Worm (Caenorhabditis elegans) whole organism, L2 larva: ENCODE results near the gene C10G8.2.

Experiments used
- C34F6.9 ChIP-seq: fragments of 150-350 bp; optimal IDR thresholded peaks from 2 replicates; lab custom pipeline; 2014; ENCODE audit warnings: missing biosample characterization, missing genetic modification characterization
- F13H6.1 ChIP-seq: sonication (generic microtip); optimal IDR thresholded peaks from 2 replicates; lab custom pipeline; 2016; ENCODE audit warnings: missing genetic modification characterization, missing compliant biosample characterization
- R02D3.7 ChIP-seq: fragments of 150-350 bp; optimal IDR thresholded peaks from 2 replicates; lab custom pipeline; 2014; ENCODE audit warnings: missing biosample characterization, missing genetic modification characterization
- Y55F3AM.14 ChIP-seq: fragments of 200-800 bp; sonication (Bioruptor generic); optimal IDR thresholded peaks from 2 replicates; lab custom pipeline; 2018; ENCODE audit warnings: mild to moderate bottlenecking, missing genetic modification characterization, missing compliant biosample characterization
- ZK546.5 ChIP-seq: sonication (generic microtip); optimal IDR thresholded peaks from 2 replicates; lab custom pipeline; 2017; ENCODE audit warnings: missing biosample characterization, missing genetic modification characterization
- alr-1 ChIP-seq: fragments of 150-350 bp; optimal IDR thresholded peaks from 2 replicates; lab custom pipeline; 2014; ENCODE audit warnings: missing biosample characterization, missing genetic modification characterization
- aly-2 ChIP-seq: fragments of 150-350 bp; optimal IDR thresholded peaks from 2 replicates; lab custom pipeline; 2014; ENCODE audit warnings: missing biosample characterization, missing genetic modification characterization
- ama-1 ChIP-seq: fragments of 150-350 bp; optimal IDR thresholded peaks from 2 replicates; lab custom pipeline; 2018; ENCODE audit warnings: inconsistent platforms
- blmp-1 ChIP-seq: sonication (generic microtip); optimal IDR thresholded peaks from 2 replicates; lab custom pipeline; 2017; ENCODE audit warnings: missing genetic modification characterization, mild to moderate bottlenecking, missing compliant biosample characterization, antibody characterized with exemption, moderate library complexity; ENCODE audit not compliant: insufficient read depth
- ceh-16 ChIP-seq: fragments of 150-350 bp; optimal IDR thresholded peaks from 2 replicates; lab custom pipeline; 2014; ENCODE audit warnings: missing biosample characterization, missing genetic modification characterization
- ceh-82 ChIP-seq: fragments of 150-350 bp; optimal IDR thresholded peaks from 2 replicates; lab custom pipeline; 2014; ENCODE audit warnings: missing biosample characterization, missing genetic modification characterization
- egl-27 ChIP-seq: sonication (generic microtip); optimal IDR thresholded peaks from 3 replicates; lab custom pipeline; 2017; ENCODE audit warnings: missing biosample characterization, missing genetic modification reagents, missing genetic modification characterization
- elt-1 ChIP-seq: fragments of 150-350 bp; optimal IDR thresholded peaks from 2 replicates; lab custom pipeline; 2014; ENCODE audit warnings: missing biosample characterization, missing genetic modification characterization
- fos-1 ChIP-seq: fragments of 150-350 bp; optimal IDR thresholded peaks from 2 replicates; lab custom pipeline; 2014; ENCODE audit warnings: missing biosample characterization, missing genetic modification characterization
- gmeb-1 ChIP-seq: fragments of 150-350 bp; optimal IDR thresholded peaks from 2 replicates; lab custom pipeline; 2014; ENCODE audit warnings: missing biosample characterization, missing genetic modification characterization
- lin-11 ChIP-seq: fragments of 150-350 bp; sonication (generic microtip); optimal IDR thresholded peaks from 2 replicates; lab custom pipeline; 2014; ENCODE audit warnings: missing biosample characterization, missing genetic modification characterization, inconsistent platforms, mixed read lengths
- lsy-2 ChIP-seq, 2 experiments: fragments of 150-350 bp in 1 of 2; sonication (generic microtip) in 1 of 2; optimal IDR thresholded peaks; 2 replicates each; lab custom pipeline; 2014 to 2017; ENCODE audit warnings: missing biosample characterization in 2 of 2, missing genetic modification characterization in 2 of 2
- mdl-1 ChIP-seq, 2 experiments: fragments of 150-350 bp in 1 of 2; sonication (generic microtip) in 1 of 2; optimal IDR thresholded peaks; 2 replicates each; lab custom pipeline; 2017; ENCODE audit warnings: missing biosample characterization in 2 of 2, missing genetic modification characterization in 2 of 2
- nhr-11 ChIP-seq: fragments of 150-350 bp; optimal IDR thresholded peaks from 2 replicates; lab custom pipeline; 2014; ENCODE audit warnings: missing biosample characterization, missing genetic modification characterization
- nhr-12 ChIP-seq: fragments of 150-350 bp; optimal IDR thresholded peaks from 2 replicates; lab custom pipeline; 2014; ENCODE audit warnings: missing biosample characterization, missing genetic modification characterization
- nhr-129 ChIP-seq: fragments of 150-350 bp; optimal IDR thresholded peaks from 2 replicates; lab custom pipeline; 2014; ENCODE audit warnings: missing biosample characterization, missing genetic modification characterization
- nhr-21 ChIP-seq: fragments of 150-350 bp; optimal IDR thresholded peaks from 2 replicates; lab custom pipeline; 2014; ENCODE audit warnings: missing biosample characterization, missing genetic modification characterization
- nhr-25 ChIP-seq: fragments of 150-350 bp; sonication (generic microtip); optimal IDR thresholded peaks from 3 replicates; lab custom pipeline; 2014; ENCODE audit warnings: missing biosample characterization, missing genetic modification characterization
- nhr-6 ChIP-seq: fragments of 150-350 bp; optimal IDR thresholded peaks from 2 replicates; lab custom pipeline; 2014; ENCODE audit warnings: missing biosample characterization, missing genetic modification characterization
- nhr-77 ChIP-seq: fragments of 150-350 bp; optimal IDR thresholded peaks from 2 replicates; lab custom pipeline; 2014; ENCODE audit warnings: missing biosample characterization, missing genetic modification characterization
- peb-1 ChIP-seq: fragments of 150-350 bp; optimal IDR thresholded peaks from 2 replicates; lab custom pipeline; 2014; ENCODE audit warnings: missing biosample characterization, missing genetic modification characterization
- sem-4 ChIP-seq: fragments of 150-350 bp; optimal IDR thresholded peaks from 2 replicates; lab custom pipeline; 2014; ENCODE audit warnings: missing biosample characterization, missing genetic modification reagents, missing genetic modification characterization
- skn-1 ChIP-seq: sonication (generic microtip); optimal IDR thresholded peaks from 2 replicates; lab custom pipeline; 2017; ENCODE audit warnings: missing biosample characterization, missing genetic modification characterization
- sma-3 ChIP-seq: sonication (generic microtip); optimal IDR thresholded peaks from 2 replicates; lab custom pipeline; 2016; ENCODE audit warnings: missing genetic modification reagents, missing genetic modification characterization, missing compliant biosample characterization
- sma-9 ChIP-seq, 2 experiments: fragments of 150-350 bp in 1 of 2; sonication (generic microtip) in 1 of 2; optimal IDR thresholded peaks; 2 replicates each; lab custom pipeline; 2014 to 2016; ENCODE audit warnings: missing genetic modification characterization in 2 of 2, mild to moderate bottlenecking in 1 of 2, missing biosample characterization in 1 of 2, missing compliant biosample characterization in 1 of 2, missing genetic modification reagents in 1 of 2, moderate library complexity in 1 of 2
- snpc-4 ChIP-seq: fragments of 150-350 bp; optimal IDR thresholded peaks from 2 replicates; lab custom pipeline; 2014; ENCODE audit warnings: missing biosample characterization, missing genetic modification characterization
- unc-39 ChIP-seq: fragments of 150-350 bp; optimal IDR thresholded peaks from 2 replicates; lab custom pipeline; 2014; ENCODE audit warnings: missing biosample characterization, missing genetic modification characterization
- unc-62 ChIP-seq: fragments of 150-350 bp; optimal IDR thresholded peaks from 2 replicates; lab custom pipeline; 2014; ENCODE audit warnings: missing biosample characterization, missing genetic modification reagents, missing genetic modification characterization
- zag-1 ChIP-seq: fragments of 150-350 bp; optimal IDR thresholded peaks from 2 replicates; lab custom pipeline; 2014; ENCODE audit warnings: missing biosample characterization, missing genetic modification characterization
- ztf-11 ChIP-seq: sonication (generic microtip); optimal IDR thresholded peaks from 2 replicates; lab custom pipeline; 2017; ENCODE audit warnings: missing biosample characterization, missing genetic modification characterization

Gene C10G8.2

DNA sequence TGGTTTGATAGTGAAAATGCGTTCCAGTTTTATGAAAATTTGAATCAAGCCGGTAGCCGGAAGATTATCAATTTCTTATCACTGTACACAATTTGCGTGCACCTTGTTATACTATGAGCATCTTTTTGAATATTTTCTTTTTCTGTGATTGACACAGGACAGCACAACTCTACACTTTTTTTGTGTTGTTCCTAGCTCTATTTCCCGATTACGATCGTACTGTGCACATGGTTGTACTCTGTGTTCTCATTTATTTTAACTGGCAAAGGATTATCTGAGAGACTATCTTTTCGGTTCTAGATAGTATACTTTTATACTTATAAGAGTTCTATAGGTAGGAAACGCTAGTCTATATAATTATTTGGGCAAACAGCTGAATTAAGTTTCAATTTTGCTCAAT is 42.2 kb upstream of the C10G8.2 start:
- no peak for TF ChIP-seq elt-1 (tag; lab: Kevin White, UChicago)
- TF ChIP-seq sma-9 (GFP tag; optimal IDR thresholded peaks at IDR 0.05; lab: Kevin White, UChicago): peak; percentile 6
- TF ChIP-seq sma-9 (tag; optimal IDR thresholded peaks at IDR 0.05; lab: Kevin White, UChicago): no peak

DNA sequence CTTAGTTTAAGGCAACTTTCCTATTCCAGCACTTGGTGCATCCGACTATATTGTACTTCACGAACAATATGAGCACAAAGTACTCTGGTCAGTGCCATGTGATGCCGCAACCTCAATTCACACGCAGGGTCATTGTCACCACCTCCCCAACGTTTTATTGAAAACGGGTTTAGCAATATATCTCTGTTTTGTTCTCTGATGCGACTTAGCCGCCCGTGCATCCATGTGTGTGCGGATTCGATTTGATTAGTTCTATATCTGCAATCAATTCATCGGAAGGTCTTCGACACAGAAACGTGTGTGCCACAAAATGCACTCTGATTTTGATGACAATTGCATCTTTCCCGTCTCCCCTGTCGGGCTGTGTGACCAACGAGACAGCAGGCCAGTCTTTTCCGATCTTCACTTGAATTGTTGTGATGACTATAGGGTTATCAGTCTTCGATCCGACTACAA is 41.6 kb upstream of the C10G8.2 start:
- no peak for TF ChIP-seq nhr-25 (tag; lab: Kevin White, UChicago)
- peak; percentile 26 for TF ChIP-seq sma-3 (GFP tag; lab: Kevin White, UChicago)
- TF ChIP-seq skn-1 (tag; lab: Kevin White, UChicago): peak; percentile 31
- no peak for TF ChIP-seq blmp-1 (tag; lab: Kevin White, UChicago)
- no peak for TF ChIP-seq nhr-6 (tag; lab: Kevin White, UChicago)
- TF ChIP-seq C34F6.9 (tag; lab: Kevin White, UChicago): no peak
- TF ChIP-seq unc-62 (GFP tag; lab: Kevin White, UChicago): no peak
- TF ChIP-seq mdl-1 (tag; optimal IDR thresholded peaks at IDR 0.05; lab: Kevin White, UChicago): no peak
- TF ChIP-seq nhr-21 (tag; lab: Kevin White, UChicago): peak; percentile 28
- TF ChIP-seq lin-11 (tag; lab: Kevin White, UChicago): no peak
- TF ChIP-seq alr-1: no peak
- TF ChIP-seq unc-39 (tag; lab: Kevin White, UChicago): no peak
- no peak for TF ChIP-seq ztf-11 (tag; lab: Kevin White, UChicago)
- peak in 1 of 2 experiments; percentile 9 for TF ChIP-seq lsy-2 (tag; optimal IDR thresholded peaks at IDR 0.05; lab: Kevin White, UChicago)
- TF ChIP-seq gmeb-1 (tag; lab: Kevin White, UChicago): peak; percentile 28
- TF ChIP-seq F13H6.1 (tag; lab: Kevin White, UChicago): peak; percentile 16
- TF ChIP-seq sma-9 (GFP tag; optimal IDR thresholded peaks at IDR 0.05; lab: Kevin White, UChicago): peak; percentile 86
- peak; percentile 29 for TF ChIP-seq sma-9 (tag; optimal IDR thresholded peaks at IDR 0.05; lab: Kevin White, UChicago)
- no peak for TF ChIP-seq ceh-82 (tag; lab: Kevin White, UChicago)
- peak; percentile 74 for TF ChIP-seq nhr-129 (tag; lab: Kevin White, UChicago)

DNA sequence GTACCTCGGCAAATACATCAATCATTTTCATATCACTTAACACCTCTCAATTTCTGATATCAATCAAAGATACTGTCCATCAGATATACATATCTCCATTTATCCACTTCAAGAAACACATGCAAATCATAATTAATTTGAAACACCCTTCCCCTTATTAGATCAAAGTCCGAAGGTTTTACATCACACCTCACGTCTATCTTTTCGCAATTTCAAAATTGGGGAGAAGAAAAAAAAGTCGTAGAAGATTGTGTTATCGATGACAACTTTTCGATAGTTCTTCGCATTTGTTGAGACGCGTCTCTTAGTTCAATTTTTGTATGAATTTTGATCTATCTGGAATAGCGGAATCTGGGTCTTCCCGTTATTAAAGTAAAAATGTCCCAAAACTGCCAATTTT is 41.0 kb upstream of the C10G8.2 start:
- TF ChIP-seq sma-9 (GFP tag; optimal IDR thresholded peaks at IDR 0.05; lab: Kevin White, UChicago) (peak; percentile 65), sma-9 (tag; optimal IDR thresholded peaks at IDR 0.05; lab: Kevin White, UChicago) (no peak), unc-39 (tag; lab: Kevin White, UChicago) (no peak), elt-1 (tag; lab: Kevin White, UChicago) (no peak), egl-27 (tag; lab: Kevin White, UChicago) (no peak), nhr-25 (tag; lab: Kevin White, UChicago) (no peak), fos-1 (tag; lab: Kevin White, UChicago) (peak; percentile 44), unc-62 (GFP tag; lab: Kevin White, UChicago) (no peak), snpc-4 (tag; lab: Kevin White, UChicago) (no peak), R02D3.7 (no peak), lsy-2 (tag; optimal IDR thresholded peaks at IDR 0.05; lab: Kevin White, UChicago) (no peak), Y55F3AM.14 (GFP tag; lab: Kevin White, UChicago) (no peak), aly-2 (tag; lab: Kevin White, UChicago) (no peak), sem-4 (tag; lab: Kevin White, UChicago) (no peak), sma-3 (GFP tag; lab: Kevin White, UChicago) (no peak), ama-1 (lab: Kevin White, UChicago) (no peak), ztf-11 (tag; lab: Kevin White, UChicago) (no peak), lin-11 (tag; lab: Kevin White, UChicago) (no peak)

DNA sequence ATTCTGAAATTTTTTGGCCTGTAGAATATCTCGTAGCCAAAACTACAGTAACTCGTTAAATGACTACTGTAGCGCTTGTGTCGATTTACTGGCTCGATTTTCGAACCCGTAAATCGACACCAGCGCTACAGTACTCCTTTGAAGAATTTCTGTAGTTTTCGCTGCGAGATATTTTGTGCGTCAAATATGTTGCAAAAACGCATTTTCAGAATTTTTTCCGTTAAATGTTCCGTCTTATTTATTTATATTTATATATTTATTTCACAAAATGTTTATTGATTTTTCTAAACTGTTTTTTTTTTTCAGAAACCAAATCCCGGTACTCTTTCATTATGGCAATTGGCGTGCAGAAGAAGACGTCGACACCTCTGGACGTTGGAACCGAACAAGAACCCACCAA is 40.4 kb upstream of the C10G8.2 start, which contains the start of gene natc-2:
Gene natc-2 (plus strand): TSS at position 301 of the 400 bp plus-strand sequence.
- TF ChIP-seq lsy-2 (tag; optimal IDR thresholded peaks at IDR 0.05; lab: Kevin White, UChicago) (no peak), ceh-16 (tag; lab: Kevin White, UChicago) (no peak), R02D3.7 (no peak), nhr-129 (tag; lab: Kevin White, UChicago) (no peak), unc-62 (GFP tag; lab: Kevin White, UChicago) (no peak), blmp-1 (tag; lab: Kevin White, UChicago) (no peak), ama-1 (lab: Kevin White, UChicago) (no peak), aly-2 (tag; lab: Kevin White, UChicago) (no peak), ZK546.5 (no peak), lin-11 (tag; lab: Kevin White, UChicago) (no peak), nhr-77 (tag; lab: Kevin White, UChicago) (no peak), peb-1 (tag; lab: Kevin White, UChicago) (no peak), sma-3 (GFP tag; lab: Kevin White, UChicago) (no peak), zag-1 (no peak), ceh-82 (tag; lab: Kevin White, UChicago) (no peak), nhr-11 (tag; lab: Kevin White, UChicago) (no peak), nhr-12 (no peak)
